Fruit fly (Drosophila melanogaster): Measurements from ENCODE around the gene JMJD7.

- TF ChIP-seq CG8478 (optimal IDR thresholded peaks at IDR 0.05) (no peak), CTCF (optimal IDR thresholded peaks at IDR 0.05) (no peak)
Observed at dm6 chr3L:13409809-13410521, 40.1 kb downstream of the JMJD7 start.
